Fruit fly (Drosophila melanogaster): ENCODE measurements around the gene esg.

DNA sequence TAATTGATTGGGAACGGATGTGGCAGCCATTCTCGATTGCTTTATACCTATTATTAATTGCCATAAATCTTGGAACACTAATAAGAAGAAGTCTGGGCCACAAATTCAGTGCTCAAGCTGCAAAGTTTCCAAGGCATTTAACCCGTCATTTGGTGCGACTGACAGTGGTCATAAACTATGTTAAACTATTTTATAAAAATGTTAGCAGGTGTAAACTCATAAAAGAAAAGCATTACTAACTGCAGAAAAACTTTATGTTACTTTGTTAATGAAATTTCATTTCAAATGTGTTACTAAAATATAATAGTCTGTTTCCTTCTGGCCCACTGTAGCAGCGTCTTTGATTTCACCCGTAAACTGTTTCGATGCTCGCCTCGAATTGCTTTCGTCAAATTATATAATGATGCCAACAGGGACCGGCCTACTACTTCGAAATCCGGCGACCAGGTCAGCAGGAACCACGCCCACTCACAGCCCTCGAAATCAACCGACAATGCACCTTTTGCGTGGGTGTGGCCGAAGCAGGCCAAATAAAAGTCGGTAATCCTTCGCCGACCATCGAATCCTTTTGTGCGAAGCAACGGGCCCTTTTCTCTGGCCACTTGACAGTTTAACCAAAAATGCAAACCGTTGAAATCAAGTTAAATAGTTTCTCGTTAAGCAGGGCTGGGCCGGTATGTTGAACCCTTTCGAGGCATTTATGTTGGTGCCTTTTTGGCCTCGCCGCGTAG lies 7.9 kb upstream of the esg start:
- TF ChIP-seq Myc (optimal IDR thresholded peaks at IDR 0.05) (no peak), h (optimal IDR thresholded peaks at IDR 0.05) (no peak)
